Worm (Caenorhabditis elegans) whole organism, L2 larva: ENCODE data around the gene idpc-4.

ENCODE experiments used
- R02D3.7 ChIP-seq: fragments of 150-350 bp; optimal IDR thresholded peaks from 2 replicates; lab custom pipeline; 2014; ENCODE audit warnings: missing biosample characterization, missing genetic modification characterization
- ZK546.5 ChIP-seq: sonication (generic microtip); optimal IDR thresholded peaks from 2 replicates; lab custom pipeline; 2017; ENCODE audit warnings: missing biosample characterization, missing genetic modification characterization
- egl-27 ChIP-seq: sonication (generic microtip); optimal IDR thresholded peaks from 3 replicates; lab custom pipeline; 2017; ENCODE audit warnings: missing biosample characterization, missing genetic modification reagents, missing genetic modification characterization
- mdl-1 ChIP-seq, 2 experiments: fragments of 150-350 bp in 1 of 2; sonication (generic microtip) in 1 of 2; optimal IDR thresholded peaks; 2 replicates each; lab custom pipeline; 2017; ENCODE audit warnings: missing biosample characterization in 2 of 2, missing genetic modification characterization in 2 of 2
- ztf-11 ChIP-seq: sonication (generic microtip); optimal IDR thresholded peaks from 2 replicates; lab custom pipeline; 2017; ENCODE audit warnings: missing biosample characterization, missing genetic modification characterization

DNA sequence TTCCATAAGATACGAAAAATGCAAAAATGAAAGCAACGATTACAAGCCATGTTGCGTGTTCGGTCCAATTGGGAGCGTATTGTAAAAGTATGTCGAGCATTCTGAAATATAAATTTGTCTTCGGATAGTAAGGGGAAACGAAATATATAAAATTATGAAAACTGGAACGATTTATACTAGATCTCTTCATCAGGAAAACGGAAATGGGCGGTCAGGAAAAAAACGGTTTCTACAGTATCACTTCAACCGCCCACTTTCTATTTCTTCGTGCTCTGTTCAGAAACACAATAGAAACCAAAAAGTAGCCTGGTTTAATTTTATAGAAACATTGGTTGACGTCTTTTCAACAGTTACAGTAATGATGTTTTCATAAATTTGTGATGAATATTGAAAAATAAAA, 36.3 kb downstream of the idpc-4 start, which contains the start of gene pitr-4:
- no peak for TF ChIP-seq mdl-1 (tag; optimal IDR thresholded peaks at IDR 0.05; lab: Kevin White, UChicago)
- TF ChIP-seq ztf-11 (tag; lab: Kevin White, UChicago): no peak
- TF ChIP-seq egl-27 (tag; lab: Kevin White, UChicago): no peak
- no peak for TF ChIP-seq ZK546.5 (tag; lab: Kevin White, UChicago)
- no peak for TF ChIP-seq R02D3.7 (tag; lab: Kevin White, UChicago)
